Worm (Caenorhabditis elegans): Measurements from ENCODE around the gene K04G11.1.

ce11 chrX:14289993-14290392 lies 45.3 kb upstream of the K04G11.1 start:
- TF ChIP-seq W03F9.2 (tag; optimal IDR thresholded peaks at IDR 0.05) (no peak), him-1 (tag; optimal IDR thresholded peaks at IDR 0.05) (no peak), dao-5 (tag; optimal IDR thresholded peaks at IDR 0.05) (no peak)
